Fruit fly (Drosophila melanogaster) whole organism, prepupa: ENCODE results near the gene CG43880.

Source experiments
- CG10669 ChIP-seq: fragments of 200-800 bp; sonication (Bioruptor generic); optimal IDR thresholded peaks from 3 replicates; lab custom pipeline; 2018; ENCODE audit warnings: missing biosample characterization, mild to moderate bottlenecking, missing genetic modification characterization, moderate library complexity
- CG31627 ChIP-seq: fragments of 200-800 bp; sonication (Bioruptor generic); optimal IDR thresholded peaks from 3 replicates; lab custom pipeline; 2016; ENCODE audit warnings: missing biosample characterization, missing genetic modification characterization
- CG34406 ChIP-seq: fragments of 200-800 bp; sonication (Bioruptor generic); optimal IDR thresholded peaks from 3 replicates; lab custom pipeline; 2016; ENCODE audit warnings: missing biosample characterization, missing genetic modification characterization
- CG3919 ChIP-seq: fragments of 200-800 bp; sonication (Bioruptor generic); optimal IDR thresholded peaks from 3 replicates; lab custom pipeline; 2016; ENCODE audit warnings: missing biosample characterization, missing genetic modification characterization
- CG6276 ChIP-seq: fragments of 200-800 bp; sonication (Bioruptor generic); optimal IDR thresholded peaks from 2 replicates; lab custom pipeline; 2017; ENCODE audit warnings: missing biosample characterization, mild to moderate bottlenecking, missing genetic modification characterization
- CG6792 ChIP-seq: fragments of 200-800 bp; sonication (Bioruptor generic); optimal IDR thresholded peaks from 3 replicates; lab custom pipeline; 2016; ENCODE audit warnings: missing biosample characterization, missing genetic modification characterization
- CG6854 ChIP-seq: fragments of 200-800 bp; sonication (Bioruptor generic); optimal IDR thresholded peaks from 2 replicates; lab custom pipeline; 2017; ENCODE audit warnings: missing biosample characterization, mild to moderate bottlenecking, missing genetic modification characterization
- CG7368 ChIP-seq: fragments of 200-800 bp; sonication (Bioruptor generic); optimal IDR thresholded peaks from 3 replicates; lab custom pipeline; 2016; ENCODE audit warnings: missing biosample characterization, missing genetic modification characterization
- CG9139 ChIP-seq: fragments of 200-800 bp; sonication (Bioruptor generic); optimal IDR thresholded peaks from 3 replicates; lab custom pipeline; 2017; ENCODE audit warnings: missing biosample characterization, mild to moderate bottlenecking, missing genetic modification characterization
- Eip78C ChIP-seq: fragments of 200-800 bp; sonication (Bioruptor generic); peaks from one replicate; lab custom pipeline; 2016; ENCODE audit warnings: missing biosample characterization, missing genetic modification characterization
- Ets96B ChIP-seq: fragments of 200-800 bp; optimal IDR thresholded peaks from 2 replicates; lab custom pipeline; 2019; ENCODE audit warnings: missing biosample characterization, mild to moderate bottlenecking, missing genetic modification characterization, moderate library complexity
- Gug ChIP-seq: fragments of 200-800 bp; sonication (Bioruptor generic); IDR thresholded peaks from 2 replicates; pipeline ENCODE4 v1.3.6; 2022; ENCODE audit warnings: missing biosample characterization, missing genetic modification characterization
- Hr39 ChIP-seq: fragments of 200-800 bp; sonication (Bioruptor generic); optimal IDR thresholded peaks from 2 replicates; lab custom pipeline; 2016; ENCODE audit warnings: missing biosample characterization, missing genetic modification characterization
- Hr4 ChIP-seq: fragments of 200-800 bp; sonication (Bioruptor generic); optimal IDR thresholded peaks from 3 replicates; lab custom pipeline; 2016; ENCODE audit warnings: missing biosample characterization, missing genetic modification characterization
- Met ChIP-seq: fragments of 200-800 bp; sonication (Bioruptor generic); optimal IDR thresholded peaks from 3 replicates; lab custom pipeline; 2016; ENCODE audit warnings: missing biosample characterization, missing genetic modification characterization
- OdsH ChIP-seq: fragments of 200-800 bp; sonication (Bioruptor generic); optimal IDR thresholded peaks from 3 replicates; lab custom pipeline; 2016; ENCODE audit warnings: missing biosample characterization, missing genetic modification characterization
- Smox ChIP-seq: fragments of 200-800 bp; sonication (Bioruptor generic); optimal IDR thresholded peaks from 3 replicates; lab custom pipeline; 2016; ENCODE audit warnings: missing biosample characterization, missing genetic modification characterization
- Sox14 ChIP-seq: fragments of 200-800 bp; sonication (Bioruptor generic); optimal IDR thresholded peaks from 3 replicates; lab custom pipeline; 2016; ENCODE audit warnings: missing biosample characterization, missing genetic modification characterization
- Sox15 ChIP-seq: fragments of 200-800 bp; sonication (Bioruptor generic); optimal IDR thresholded peaks from 3 replicates; lab custom pipeline; 2016; ENCODE audit warnings: missing biosample characterization, missing genetic modification characterization
- cyc ChIP-seq: fragments of 200-800 bp; sonication (Bioruptor generic); optimal IDR thresholded peaks from 3 replicates; lab custom pipeline; 2016; ENCODE audit warnings: missing biosample characterization, missing genetic modification characterization
- dsx ChIP-seq: fragments of 200-800 bp; optimal IDR thresholded peaks from 3 replicates; lab custom pipeline; 2019; ENCODE audit warnings: missing biosample characterization, mild to moderate bottlenecking, missing genetic modification characterization, moderate library complexity; ENCODE audit not compliant: poor library complexity, severe bottlenecking
- esn ChIP-seq: fragments of 200-800 bp; sonication (Bioruptor generic); optimal IDR thresholded peaks from 2 replicates; lab custom pipeline; 2016; ENCODE audit warnings: missing biosample characterization, mild to moderate bottlenecking, missing genetic modification characterization, moderate library complexity
- fkh ChIP-seq: fragments of 200-800 bp; sonication (Bioruptor generic); optimal IDR thresholded peaks from 3 replicates; lab custom pipeline; 2017; ENCODE audit warnings: missing biosample characterization, mild to moderate bottlenecking, missing genetic modification characterization, moderate library complexity
- pdm3 ChIP-seq: fragments of 200-800 bp; sonication (Bioruptor generic); optimal IDR thresholded peaks from 3 replicates; lab custom pipeline; 2016; ENCODE audit warnings: missing biosample characterization, missing genetic modification characterization
- salr ChIP-seq, 2 experiments: fragments of 200-800 bp; sonication (Bioruptor generic); optimal IDR thresholded peaks; 3 replicates each; lab custom pipeline; 2016 to 2018; ENCODE audit warnings: missing biosample characterization in 2 of 2, missing genetic modification characterization in 2 of 2, mild to moderate bottlenecking in 1 of 2
- spab ChIP-seq: fragments of 200-800 bp; sonication (Bioruptor generic); optimal IDR thresholded peaks from 2 replicates; lab custom pipeline; 2017; ENCODE audit warnings: missing biosample characterization, mild to moderate bottlenecking, missing genetic modification characterization, missing genetic modification reagents
- ss ChIP-seq, 2 experiments: fragments of 200-800 bp; sonication (Bioruptor generic); optimal IDR thresholded peaks; 2 replicates in 1 of 2; 3 replicates in 1 of 2; lab custom pipeline; 2017 to 2018; ENCODE audit warnings: mild to moderate bottlenecking in 2 of 2, missing biosample characterization in 2 of 2, missing genetic modification characterization in 2 of 2, moderate library complexity in 1 of 2
- topi ChIP-seq: fragments of 200-800 bp; sonication (Bioruptor generic); optimal IDR thresholded peaks from 3 replicates; lab custom pipeline; 2016; ENCODE audit warnings: missing biosample characterization, missing genetic modification characterization
- vri ChIP-seq: fragments of 200-800 bp; sonication (Bioruptor generic); optimal IDR thresholded peaks from 3 replicates; lab custom pipeline; 2016; ENCODE audit warnings: missing biosample characterization, mild to moderate bottlenecking, missing genetic modification characterization

Gene CG43880

DNA sequence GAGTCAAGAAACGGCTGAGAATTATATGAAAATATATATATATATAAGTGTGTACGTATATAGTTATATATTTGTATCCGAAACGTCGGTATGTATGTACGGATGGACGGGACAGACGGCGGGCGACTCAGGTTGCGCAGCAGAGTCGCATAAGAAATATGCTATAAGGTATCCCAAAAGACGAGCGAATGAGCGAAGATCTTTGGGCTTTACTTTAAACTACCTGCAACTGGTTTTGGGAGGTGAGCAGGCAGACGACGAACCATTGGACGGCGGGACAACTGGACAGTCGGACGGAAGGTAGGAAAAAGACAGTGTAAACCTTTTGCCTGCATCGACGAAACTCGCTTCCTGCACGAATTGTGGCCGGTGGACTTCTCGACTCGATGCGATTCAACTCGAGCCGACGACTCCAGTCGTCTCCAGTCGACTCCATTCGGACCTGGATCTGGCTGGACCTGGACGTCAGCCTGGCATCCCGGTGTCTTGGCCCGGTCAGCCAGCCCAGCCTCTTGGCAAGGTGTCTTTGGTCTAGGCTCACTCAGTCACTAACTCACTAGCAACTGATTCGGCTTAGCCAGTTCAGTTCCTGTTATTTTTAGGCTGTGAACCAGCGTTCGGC is 37.6 kb upstream of the CG43880 start:
- no peak for TF ChIP-seq Sox14
- TF ChIP-seq Eip78C (GFP tag; lab: Kevin White, UChicago) = peak; percentile 28
- peak; percentile 4 to 69 for TF ChIP-seq ss (GFP tag; optimal IDR thresholded peaks at IDR 0.05; lab: Kevin White, UChicago)
- peak; percentile 8 for TF ChIP-seq CG6854
- TF ChIP-seq dsx (GFP tag; lab: Kevin White, UChicago) = peak; percentile 16
- TF ChIP-seq CG6276 = no peak

dm6 chr3L:7981956-7982355 is 35.8 kb upstream of the CG43880 start:
- TF ChIP-seq Eip78C (GFP tag; lab: Kevin White, UChicago) (peak; percentile 21), Met (GFP tag; lab: Kevin White, UChicago) (no peak), CG7368 (GFP tag; lab: Kevin White, UChicago) (no peak), CG31627 (no peak), salr (GFP tag; optimal IDR thresholded peaks at IDR 0.05; lab: Kevin White, UChicago) (no peak), Gug (GFP tag; lab: Robert Waterston, UW) (no peak), CG3919 (GFP tag; lab: Kevin White, UChicago) (no peak)

DNA sequence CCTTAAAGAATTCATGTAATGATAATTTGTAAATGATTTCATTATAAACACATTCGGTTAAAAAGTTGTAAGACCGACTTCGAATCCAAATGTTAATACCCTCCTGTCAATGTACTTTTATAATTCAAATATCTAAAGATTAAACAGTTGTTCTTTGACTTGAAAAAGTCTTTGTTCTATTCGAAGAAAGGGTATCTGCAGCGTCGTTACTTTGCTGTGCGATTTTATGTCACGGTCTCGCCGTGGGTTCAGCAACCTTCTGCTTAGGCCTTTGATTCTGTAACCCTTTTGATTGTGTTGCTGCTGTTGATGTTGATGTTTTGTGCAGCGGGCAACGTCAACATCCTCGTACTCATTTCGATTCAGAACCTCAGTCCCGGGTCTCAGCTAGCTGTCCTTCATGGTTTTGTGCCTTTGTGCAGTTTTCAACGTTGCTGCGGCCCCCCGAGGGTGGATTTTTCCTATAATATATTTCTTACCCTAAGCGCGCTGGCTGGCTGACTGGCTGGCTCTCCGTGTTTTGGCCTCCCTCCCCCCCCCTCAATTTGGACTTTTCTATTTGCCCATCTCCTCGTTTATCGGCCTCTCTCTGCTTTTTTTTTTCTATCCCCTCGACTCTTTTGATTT is 35.2 kb upstream of the CG43880 start:
- TF ChIP-seq CG10669 (no peak), Eip78C (GFP tag; lab: Kevin White, UChicago) (peak; percentile 54), Hr39 (GFP tag; lab: Kevin White, UChicago) (no peak)

DNA sequence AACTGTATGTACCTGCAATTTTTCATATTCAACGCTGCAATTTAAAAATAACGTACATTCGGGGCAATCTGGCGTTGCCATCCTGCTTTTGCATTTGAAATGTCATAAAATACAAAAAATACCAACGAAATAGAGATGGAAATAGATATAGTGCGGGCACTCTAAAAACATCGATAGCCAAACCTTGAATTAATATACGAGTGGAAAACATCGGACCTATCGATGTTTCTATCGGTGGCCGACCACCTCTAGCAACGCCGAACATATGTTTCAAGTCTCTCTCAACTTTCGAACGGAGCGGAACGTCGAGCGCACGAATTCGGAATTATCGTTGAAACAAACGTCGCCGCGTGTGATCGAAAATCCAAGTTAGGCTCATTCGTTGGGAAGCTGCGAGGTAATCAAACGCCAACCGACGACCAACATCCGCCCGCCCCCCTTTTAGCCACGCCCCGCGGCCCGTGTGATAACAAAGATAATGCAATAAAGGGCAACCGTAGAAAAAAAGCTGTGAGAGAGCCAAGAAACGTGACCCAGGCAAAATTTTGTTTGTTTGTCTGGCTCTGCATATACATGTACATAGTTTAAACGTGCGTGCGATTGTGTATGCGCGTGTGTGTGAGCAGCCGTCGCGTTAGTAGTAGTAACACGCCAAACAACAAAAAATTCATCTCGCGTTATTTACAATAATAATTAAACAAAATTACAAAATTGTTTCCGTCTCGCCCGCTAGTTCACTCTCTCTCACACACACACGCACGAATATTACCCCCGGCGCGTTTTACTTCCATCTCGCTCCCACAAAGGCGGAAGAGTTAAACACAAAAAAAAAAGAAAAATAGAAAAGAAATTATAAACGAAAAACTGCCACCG is 32.9 kb upstream of the CG43880 start, which contains the start of gene nmo:
Gene nmo, plus strand, starts transcription at position 270 of the 873 bp plus-strand sequence.
- TF ChIP-seq Eip78C (GFP tag; lab: Kevin White, UChicago) = peak; percentile 68
- peak; percentile 3 for TF ChIP-seq esn (GFP tag; lab: Kevin White, UChicago)
- peak; percentile 44 for TF ChIP-seq cyc (GFP tag; lab: Kevin White, UChicago)
- TF ChIP-seq fkh (GFP tag; lab: Kevin White, UChicago) = peak; percentile 86
- peak; percentile 53 for TF ChIP-seq CG3919 (GFP tag; lab: Kevin White, UChicago)
- TF ChIP-seq CG7368 (GFP tag; lab: Kevin White, UChicago) = no peak
- peak; percentile 39 for TF ChIP-seq topi (GFP tag; lab: Kevin White, UChicago)
- peak; percentile 80 for TF ChIP-seq CG6854
- TF ChIP-seq vri (GFP tag; lab: Kevin White, UChicago) = no peak
- peak; percentile 21 to 64 for TF ChIP-seq ss (GFP tag; optimal IDR thresholded peaks at IDR 0.05; lab: Kevin White, UChicago)
- TF ChIP-seq pdm3 (GFP tag; lab: Kevin White, UChicago) = no peak
- peak; percentile 8 for TF ChIP-seq CG31627
- peak; percentile 24 for TF ChIP-seq dsx (GFP tag; lab: Kevin White, UChicago)
- TF ChIP-seq Sox15 = no peak
- no peak for TF ChIP-seq Ets96B (tag; lab: Kevin White, UChicago)

- no peak for TF ChIP-seq CG3919 (GFP tag; lab: Kevin White, UChicago)
- TF ChIP-seq Hr4 (GFP tag; lab: Kevin White, UChicago) = no peak
- no peak for TF ChIP-seq CG7368 (GFP tag; lab: Kevin White, UChicago)
- TF ChIP-seq CG6792 (GFP tag; lab: Kevin White, UChicago) = no peak
- no peak for TF ChIP-seq CG31627
- TF ChIP-seq OdsH (GFP tag; lab: Kevin White, UChicago) = no peak
- TF ChIP-seq Smox (GFP tag; lab: Kevin White, UChicago) = no peak
- TF ChIP-seq CG34406 = no peak
- TF ChIP-seq CG9139 (GFP tag; lab: Kevin White, UChicago) = no peak
- TF ChIP-seq spab (GFP tag; lab: Kevin White, UChicago) = no peak
- no peak for TF ChIP-seq pdm3 (GFP tag; lab: Kevin White, UChicago)
- no peak for TF ChIP-seq salr (GFP tag; optimal IDR thresholded peaks at IDR 0.05; lab: Kevin White, UChicago)
Measured at dm6 chr3L:7978550-7978776, 32.3 kb upstream of the CG43880 start, which contains the start of gene Pop4. Pop4 (minus strand) TSS chr3L:7978650.
